Worm (Caenorhabditis elegans) whole organism, early embryonic: Measurements from ENCODE around the gene lact-2.

Experiments
- B0310.2 ChIP-seq: sonication (generic microtip); optimal IDR thresholded peaks from 2 replicates; lab custom pipeline; 2016; ENCODE audit warnings: mild to moderate bottlenecking, missing genetic modification characterization, missing compliant biosample characterization
- aly-1 ChIP-seq: sonication (generic microtip); optimal IDR thresholded peaks from 2 replicates; lab custom pipeline; 2016; ENCODE audit warnings: missing genetic modification characterization, missing compliant biosample characterization
- ama-1 ChIP-seq: fragments of 150-350 bp; optimal IDR thresholded peaks from 2 replicates; lab custom pipeline; 2014
- ceh-13 ChIP-seq: fragments of 200-800 bp; sonication (Bioruptor generic); optimal IDR thresholded peaks from 2 replicates; lab custom pipeline; 2018; ENCODE audit warnings: mild to moderate bottlenecking, missing genetic modification characterization, missing compliant biosample characterization
- ceh-36 ChIP-seq: sonication (generic microtip); optimal IDR thresholded peaks from 2 replicates; lab custom pipeline; 2016; ENCODE audit warnings: missing genetic modification characterization, inconsistent platforms, missing compliant biosample characterization
- ets-7 ChIP-seq: sonication (generic microtip); optimal IDR thresholded peaks from 2 replicates; lab custom pipeline; 2016; ENCODE audit warnings: missing genotype, missing genetic modification characterization, missing compliant biosample characterization
- flt-1 ChIP-seq: fragments of 200-800 bp; sonication (Bioruptor generic); IDR thresholded peaks from 2 replicates; pipeline ENCODE4 v1.3.6; 2022; ENCODE audit warnings: missing genetic modification characterization, missing compliant biosample characterization
- hmbx-1 ChIP-seq: sonication (generic microtip); optimal IDR thresholded peaks from 2 replicates; lab custom pipeline; 2016; ENCODE audit warnings: mild to moderate bottlenecking, missing genetic modification characterization, missing compliant biosample characterization
- hmg-4 ChIP-seq: fragments of 200-800 bp; sonication (Bioruptor generic); optimal IDR thresholded peaks from 2 replicates; lab custom pipeline; 2018; ENCODE audit warnings: mild to moderate bottlenecking, missing genetic modification characterization, missing compliant biosample characterization
- hnd-1 ChIP-seq: sonication (generic microtip); optimal IDR thresholded peaks from 2 replicates; lab custom pipeline; 2016; ENCODE audit warnings: missing genetic modification characterization, missing compliant biosample characterization
- scrt-1 ChIP-seq: fragments of 200-800 bp; sonication (Bioruptor generic); IDR thresholded peaks from 2 replicates; pipeline ENCODE4 v1.3.6; 2022; ENCODE audit warnings: missing genetic modification characterization, missing compliant biosample characterization
- tbx-37 ChIP-seq: fragments of 200-800 bp; sonication (Bioruptor generic); conservative IDR thresholded peaks from 2 replicates; pipeline ENCODE4 v1.3.6; 2022; ENCODE audit warnings: missing genetic modification reagents, missing genetic modification characterization, missing compliant biosample characterization
- tra-4 ChIP-seq: sonication (generic microtip); optimal IDR thresholded peaks from 2 replicates; lab custom pipeline; 2017; ENCODE audit warnings: missing genetic modification characterization, missing compliant biosample characterization

DNA sequence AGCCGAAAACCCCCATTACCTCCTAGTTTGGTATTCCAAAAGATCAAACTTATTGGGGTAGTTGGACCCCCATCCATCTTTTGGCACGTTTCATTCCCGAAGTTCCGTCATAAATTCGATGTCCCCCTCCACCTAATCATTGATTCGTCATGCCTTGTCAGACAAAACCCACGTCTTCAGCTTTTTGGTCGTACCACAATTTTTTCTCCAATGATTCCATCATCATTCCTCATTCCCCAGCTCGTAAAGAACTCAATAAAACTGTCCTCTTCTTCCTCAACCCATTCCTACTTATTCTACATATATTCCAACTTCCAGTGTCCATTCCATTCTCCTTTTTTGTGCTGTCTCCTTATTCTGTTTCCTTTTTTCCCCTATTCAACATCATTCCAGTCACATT, 46.1 kb upstream of the lact-2 start, which contains the start of gene flp-4:
- TF ChIP-seq ama-1: no peak
- no peak for TF ChIP-seq ceh-36 (tag; lab: Kevin White, UChicago)
- no peak for TF ChIP-seq hmbx-1 (tag; lab: Kevin White, UChicago)
- TF ChIP-seq hnd-1 (tag; lab: Kevin White, UChicago): no peak
- TF ChIP-seq scrt-1 (GFP tag; lab: Robert Waterston, UW): no peak
- no peak for TF ChIP-seq flt-1 (GFP tag; lab: Robert Waterston, UW)
- no peak for TF ChIP-seq ets-7
- no peak for TF ChIP-seq B0310.2 (tag; lab: Kevin White, UChicago)
- no peak for TF ChIP-seq tbx-37 (GFP tag; lab: Robert Waterston, UW)
- no peak for TF ChIP-seq tra-4
- TF ChIP-seq ceh-13 (GFP tag; lab: Kevin White, UChicago): no peak
- no peak for TF ChIP-seq aly-1 (tag; lab: Kevin White, UChicago)
- no peak for TF ChIP-seq hmg-4 (GFP tag; lab: Kevin White, UChicago)
